Worm (Caenorhabditis elegans) whole organism, mixed stage, embryonic: ENCODE measurements around the gene C18F10.7.

Source experiments
- M03D4.4 ChIP-seq: sonication (generic microtip); optimal IDR thresholded peaks from 2 replicates; lab custom pipeline; 2017; ENCODE audit warnings: mild to moderate bottlenecking, missing genetic modification characterization, missing compliant biosample characterization
- bed-3 ChIP-seq: fragments of 200-800 bp; sonication (Bioruptor generic); optimal IDR thresholded peaks from 3 replicates; lab custom pipeline; 2018; ENCODE audit warnings: mild to moderate bottlenecking, missing genetic modification characterization, moderate library complexity, missing compliant biosample characterization
- blmp-1 ChIP-seq: fragments of 150-350 bp; optimal IDR thresholded peaks from 2 replicates; lab custom pipeline; 2014; ENCODE audit warnings: missing biosample characterization, missing genetic modification characterization
- ceh-39 ChIP-seq: fragments of 150-350 bp; optimal IDR thresholded peaks from 2 replicates; lab custom pipeline; 2014; ENCODE audit warnings: missing biosample characterization, missing genetic modification characterization
- ceh-43 ChIP-seq: fragments of 200-800 bp; sonication (Bioruptor generic); optimal IDR thresholded peaks from 2 replicates; lab custom pipeline; 2018; ENCODE audit warnings: mild to moderate bottlenecking, missing genetic modification characterization, moderate library complexity, missing compliant biosample characterization
- ceh-83 ChIP-seq: fragments of 200-800 bp; sonication (Bioruptor generic); optimal IDR thresholded peaks from 2 replicates; lab custom pipeline; 2018; ENCODE audit warnings: mild to moderate bottlenecking, missing genetic modification characterization, missing compliant biosample characterization
- ces-1 ChIP-seq: fragments of 150-350 bp; optimal IDR thresholded peaks from 2 replicates; lab custom pipeline; 2014; ENCODE audit warnings: missing biosample characterization, missing genetic modification reagents, missing genetic modification characterization
- cnd-1 ChIP-seq: fragments of 200-800 bp; sonication (Bioruptor generic); optimal IDR thresholded peaks from 2 replicates; lab custom pipeline; 2018; ENCODE audit warnings: mild to moderate bottlenecking, missing genetic modification characterization, missing compliant biosample characterization
- drap-1 ChIP-seq: fragments of 200-800 bp; sonication (Bioruptor generic); optimal IDR thresholded peaks from 3 replicates; lab custom pipeline; 2018; ENCODE audit warnings: mild to moderate bottlenecking, missing genetic modification characterization, missing compliant biosample characterization
- elt-1 ChIP-seq: sonication (generic microtip); optimal IDR thresholded peaks from 2 replicates; lab custom pipeline; 2017; ENCODE audit warnings: missing genetic modification characterization, mild to moderate bottlenecking, missing compliant biosample characterization, antibody characterized with exemption, moderate library complexity, borderline replicate concordance; ENCODE audit not compliant: insufficient read depth
- elt-3 ChIP-seq: fragments of 150-350 bp; optimal IDR thresholded peaks from 2 replicates; lab custom pipeline; 2014; ENCODE audit warnings: missing biosample characterization, missing genetic modification characterization
- flh-1 ChIP-seq: fragments of 200-800 bp; sonication (Bioruptor generic); optimal IDR thresholded peaks from 2 replicates; lab custom pipeline; 2018; ENCODE audit warnings: mild to moderate bottlenecking, missing genetic modification characterization, moderate library complexity, missing compliant biosample characterization
- ham-2 ChIP-seq: fragments of 200-800 bp; sonication (Bioruptor generic); optimal IDR thresholded peaks from 2 replicates; lab custom pipeline; 2018; ENCODE audit warnings: mild to moderate bottlenecking, missing genetic modification characterization, missing compliant biosample characterization
- hlh-1 ChIP-seq: fragments of 150-350 bp; optimal IDR thresholded peaks from 2 replicates; lab custom pipeline; 2014; ENCODE audit warnings: missing biosample characterization, missing genetic modification reagents, missing genetic modification characterization
- lin-13 ChIP-seq: fragments of 150-350 bp; optimal IDR thresholded peaks from 2 replicates; lab custom pipeline; 2014; ENCODE audit warnings: missing biosample characterization, missing genetic modification characterization
- lin-32 ChIP-seq: fragments of 200-800 bp; sonication (Bioruptor generic); optimal IDR thresholded peaks from 2 replicates; lab custom pipeline; 2018; ENCODE audit warnings: mild to moderate bottlenecking, missing genetic modification characterization, missing compliant biosample characterization
- lsy-2 ChIP-seq: fragments of 150-350 bp; optimal IDR thresholded peaks from 2 replicates; lab custom pipeline; 2014; ENCODE audit warnings: missing biosample characterization, missing genetic modification characterization
- mab-5 ChIP-seq: fragments of 150-350 bp; optimal IDR thresholded peaks from 2 replicates; lab custom pipeline; 2014; ENCODE audit warnings: missing biosample characterization, missing genetic modification characterization
- mep-1 ChIP-seq: fragments of 150-350 bp; optimal IDR thresholded peaks from 2 replicates; lab custom pipeline; 2017; ENCODE audit warnings: missing biosample characterization, missing genetic modification reagents, missing genetic modification characterization, inconsistent platforms
- mls-2 ChIP-seq: sonication (generic microtip); optimal IDR thresholded peaks from 2 replicates; lab custom pipeline; 2016; ENCODE audit warnings: mild to moderate bottlenecking, missing genetic modification characterization, moderate library complexity, missing compliant biosample characterization
- nhr-12 ChIP-seq: fragments of 150-350 bp; optimal IDR thresholded peaks from 2 replicates; lab custom pipeline; 2014; ENCODE audit warnings: missing biosample characterization, missing genetic modification characterization
- nhr-2 ChIP-seq: fragments of 150-350 bp; optimal IDR thresholded peaks from 2 replicates; lab custom pipeline; 2014; ENCODE audit warnings: missing biosample characterization, missing genetic modification characterization
- nhr-237 ChIP-seq: fragments of 150-350 bp; optimal IDR thresholded peaks from 2 replicates; lab custom pipeline; 2014; ENCODE audit warnings: missing biosample characterization, missing genetic modification characterization
- nhr-28 ChIP-seq: fragments of 150-350 bp; optimal IDR thresholded peaks from 2 replicates; lab custom pipeline; 2014; ENCODE audit warnings: missing biosample characterization, missing genetic modification characterization
- nhr-76 ChIP-seq: sonication (generic microtip); optimal IDR thresholded peaks from 2 replicates; lab custom pipeline; 2017; ENCODE audit warnings: missing biosample characterization, missing genetic modification characterization
- pha-4 ChIP-seq: fragments of 150-350 bp; optimal IDR thresholded peaks from 2 replicates; lab custom pipeline; 2018; ENCODE audit warnings: missing biosample characterization, missing genetic modification reagents, missing genetic modification characterization
- sem-2 ChIP-seq: fragments of 200-800 bp; sonication (Bioruptor generic); optimal IDR thresholded peaks from 2 replicates; lab custom pipeline; 2018; ENCODE audit warnings: mild to moderate bottlenecking, missing genetic modification characterization, missing compliant biosample characterization
- snpc-4 ChIP-seq: fragments of 150-350 bp; optimal IDR thresholded peaks from 2 replicates; lab custom pipeline; 2014; ENCODE audit warnings: missing biosample characterization, missing genetic modification characterization
- sptf-1 ChIP-seq: sonication (generic microtip); optimal IDR thresholded peaks from 2 replicates; lab custom pipeline; 2017; ENCODE audit warnings: mild to moderate bottlenecking, missing genetic modification characterization, moderate library complexity, missing compliant biosample characterization
- tbx-8 ChIP-seq: fragments of 200-800 bp; sonication (Bioruptor generic); optimal IDR thresholded peaks from 2 replicates; lab custom pipeline; 2018; ENCODE audit warnings: mild to moderate bottlenecking, missing genetic modification characterization, moderate library complexity, missing compliant biosample characterization
- unc-120 ChIP-seq: sonication (generic microtip); optimal IDR thresholded peaks from 2 replicates; lab custom pipeline; 2017; ENCODE audit warnings: missing genetic modification characterization, missing compliant biosample characterization; ENCODE audit not compliant: poor library complexity, severe bottlenecking
- unc-39 ChIP-seq: fragments of 150-350 bp; optimal IDR thresholded peaks from 2 replicates; lab custom pipeline; 2014; ENCODE audit warnings: missing biosample characterization, missing genetic modification characterization
- unc-62 ChIP-seq: fragments of 150-350 bp; optimal IDR thresholded peaks from 2 replicates; lab custom pipeline; 2014; ENCODE audit warnings: missing biosample characterization, missing genetic modification reagents, missing genetic modification characterization
- zip-8 ChIP-seq: fragments of 150-350 bp; optimal IDR thresholded peaks from 2 replicates; lab custom pipeline; 2014; ENCODE audit warnings: missing biosample characterization, missing genetic modification characterization
- ztf-11 ChIP-seq: fragments of 150-350 bp; optimal IDR thresholded peaks from 2 replicates; lab custom pipeline; 2014; ENCODE audit warnings: missing biosample characterization, missing genetic modification characterization

Gene C18F10.7

ce11 chrIII:6280070-6280596 is 2.0 kb upstream of the C18F10.7 start, which contains the start of gene hmg-1.2:
Gene hmg-1.2, plus strand, starts transcription at chrIII:6280380.
- TF ChIP-seq unc-120 (tag; lab: Kevin White, UChicago) (peak; percentile 82), sem-2 (GFP tag; lab: Kevin White, UChicago) (no peak), unc-39 (tag; lab: Kevin White, UChicago) (peak; percentile 32), pha-4 (peak; percentile 0), nhr-237 (tag; lab: Kevin White, UChicago) (peak; percentile 56), sptf-1 (tag; lab: Kevin White, UChicago) (peak; percentile 62), bed-3 (no peak), blmp-1 (tag; lab: Kevin White, UChicago) (peak; percentile 13), hlh-1 (tag; lab: Kevin White, UChicago) (no peak), elt-3 (tag; lab: Kevin White, UChicago) (no peak), mep-1 (tag; lab: Kevin White, UChicago) (no peak), zip-8 (tag; lab: Kevin White, UChicago) (no peak), ztf-11 (tag; lab: Kevin White, UChicago) (no peak), flh-1 (no peak), ceh-39 (peak; percentile 4), ham-2 (GFP tag; lab: Kevin White, UChicago) (peak; percentile 11), mls-2 (tag; lab: Kevin White, UChicago) (peak; percentile 65), unc-62 (GFP tag; lab: Kevin White, UChicago) (peak; percentile 92), lin-13 (tag; lab: Kevin White, UChicago) (peak; percentile 67), ces-1 (peak; percentile 74), cnd-1 (tag; lab: Kevin White, UChicago) (peak; percentile 73), ceh-43 (GFP tag; lab: Kevin White, UChicago) (no peak), lsy-2 (tag; lab: Kevin White, UChicago) (peak; percentile 68), drap-1 (GFP tag; lab: Kevin White, UChicago) (peak; percentile 59)
- TF ChIP-seq, all 35 proteins: peak for 15

ce11 chrIII:6279453-6279852 is 1.3 kb upstream of the C18F10.7 start:
- TF ChIP-seq nhr-76 = no peak
- TF ChIP-seq nhr-237 (tag; lab: Kevin White, UChicago) = no peak
- TF ChIP-seq ztf-11 (tag; lab: Kevin White, UChicago) = no peak
- TF ChIP-seq lin-32 (GFP tag; lab: Kevin White, UChicago) = no peak
- peak; percentile 72 for TF ChIP-seq zip-8 (tag; lab: Kevin White, UChicago)
- no peak for TF ChIP-seq unc-120 (tag; lab: Kevin White, UChicago)
- no peak for TF ChIP-seq cnd-1 (tag; lab: Kevin White, UChicago)

ce11 chrIII:6272868-6273267 is 5.3 kb downstream of the C18F10.7 start, which contains the start of gene C18F10.2:
Gene C18F10.2, plus strand, starts transcription at chrIII:6273168.
- TF ChIP-seq ces-1 (no peak), cnd-1 (tag; lab: Kevin White, UChicago) (no peak), snpc-4 (tag; lab: Kevin White, UChicago) (no peak), elt-1 (tag; lab: Kevin White, UChicago) (no peak), ceh-83 (GFP tag; lab: Kevin White, UChicago) (no peak), pha-4 (no peak), elt-3 (tag; lab: Kevin White, UChicago) (no peak), lsy-2 (tag; lab: Kevin White, UChicago) (no peak), nhr-12 (tag; lab: Kevin White, UChicago) (no peak), ztf-11 (tag; lab: Kevin White, UChicago) (no peak), mab-5 (tag; lab: Kevin White, UChicago) (no peak), mls-2 (tag; lab: Kevin White, UChicago) (no peak), nhr-76 (no peak), nhr-237 (tag; lab: Kevin White, UChicago) (no peak), drap-1 (GFP tag; lab: Kevin White, UChicago) (no peak), ceh-39 (no peak), bed-3 (no peak), blmp-1 (tag; lab: Kevin White, UChicago) (no peak), lin-32 (GFP tag; lab: Kevin White, UChicago) (no peak), hlh-1 (tag; lab: Kevin White, UChicago) (no peak)

ce11 chrIII:6270277-6270676 is 7.9 kb downstream of the C18F10.7 start, which contains the start of gene srg-3:
Gene srg-3, minus strand, starts transcription at chrIII:6270377.
- TF ChIP-seq nhr-76 (no peak), tbx-8 (no peak), M03D4.4 (tag; lab: Kevin White, UChicago) (no peak), cnd-1 (tag; lab: Kevin White, UChicago) (no peak), nhr-2 (no peak), elt-3 (tag; lab: Kevin White, UChicago) (no peak), elt-1 (tag; lab: Kevin White, UChicago) (no peak), unc-120 (tag; lab: Kevin White, UChicago) (no peak), nhr-28 (tag; lab: Kevin White, UChicago) (no peak), mab-5 (tag; lab: Kevin White, UChicago) (no peak), pha-4 (no peak), lin-32 (GFP tag; lab: Kevin White, UChicago) (no peak), ztf-11 (tag; lab: Kevin White, UChicago) (no peak), blmp-1 (tag; lab: Kevin White, UChicago) (no peak)
